Worm (Caenorhabditis elegans) whole organism, L3 larva: ENCODE measurements around the gene nhr-263.

Experiments used
- elt-1 ChIP-seq: fragments of 150-350 bp; optimal IDR thresholded peaks from 2 replicates; lab custom pipeline; 2014; ENCODE audit warnings: missing biosample characterization, missing genetic modification characterization
- unc-62 ChIP-seq: fragments of 150-350 bp; sonication (generic microtip); optimal IDR thresholded peaks from 4 replicates; lab custom pipeline; 2014; ENCODE audit warnings: missing biosample characterization, missing genetic modification reagents, missing genetic modification characterization

ce11 chrV:7379384-7379783 is 37.5 kb upstream of the nhr-263 start, which contains the start of gene srsx-24:
- TF ChIP-seq unc-62 (GFP tag; lab: Kevin White, UChicago) (no peak), elt-1 (tag; lab: Kevin White, UChicago) (no peak)
